Worm (Caenorhabditis elegans) whole organism, young adult: ENCODE data around the gene gpa-9.

Source experiments
- B0336.3 ChIP-seq: fragments of 200-800 bp; sonication (Bioruptor generic); IDR thresholded peaks from 2 replicates; pipeline ENCODE4 v1.3.6; 2022; ENCODE audit warnings: missing genetic modification characterization, missing compliant biosample characterization
- F57A8.1 ChIP-seq: fragments of 200-800 bp; sonication (Bioruptor generic); optimal IDR thresholded peaks from 2 replicates; lab custom pipeline; 2018; ENCODE audit warnings: mild to moderate bottlenecking, missing genetic modification characterization, moderate library complexity, missing compliant biosample characterization
- Y95B8A.8 ChIP-seq: fragments of 200-800 bp; sonication (Bioruptor generic); IDR thresholded peaks from 2 replicates; pipeline ENCODE4 v1.3.6; 2022; ENCODE audit warnings: missing genetic modification reagents, missing genetic modification characterization, missing compliant biosample characterization
- ama-1 ChIP-seq, 3 experiments: fragments of 150-350 bp in 1 of 3; sonication (generic microtip) in 2 of 3; optimal IDR thresholded peaks; 2 replicates each; lab custom pipeline; 2014 to 2018; ENCODE audit warnings: missing biosample characterization in 2 of 3, missing genetic modification characterization in 2 of 3, missing genetic modification reagents in 2 of 3
- hmg-20 ChIP-seq: fragments of 200-800 bp; sonication (Bioruptor generic); IDR thresholded peaks from 2 replicates; pipeline ENCODE4 v1.3.6; 2022; ENCODE audit warnings: missing genetic modification reagents, missing genetic modification characterization, missing compliant biosample characterization
- pha-4 ChIP-seq: fragments of 150-350 bp; sonication (generic microtip); optimal IDR thresholded peaks from 2 replicates; lab custom pipeline; 2014; ENCODE audit warnings: missing biosample characterization, missing genetic modification reagents, missing genetic modification characterization
- snpc-1.3 ChIP-seq: sonication (generic microtip); optimal IDR thresholded peaks from 2 replicates; lab custom pipeline; 2017; ENCODE audit warnings: missing genetic modification characterization, mild to moderate bottlenecking, missing compliant biosample characterization, antibody characterized with exemption, moderate library complexity, missing genotype, missing genetic modification reagents; ENCODE audit not compliant: insufficient read depth
- tlf-1 ChIP-seq: fragments of 200-800 bp; sonication (Bioruptor generic); optimal IDR thresholded peaks from 2 replicates; lab custom pipeline; 2018; ENCODE audit warnings: mild to moderate bottlenecking, missing genetic modification characterization, missing compliant biosample characterization
- unc-62 ChIP-seq: fragments of 150-350 bp; optimal IDR thresholded peaks from 2 replicates; lab custom pipeline; 2014; ENCODE audit warnings: missing biosample characterization, missing genetic modification reagents, missing genetic modification characterization

DNA sequence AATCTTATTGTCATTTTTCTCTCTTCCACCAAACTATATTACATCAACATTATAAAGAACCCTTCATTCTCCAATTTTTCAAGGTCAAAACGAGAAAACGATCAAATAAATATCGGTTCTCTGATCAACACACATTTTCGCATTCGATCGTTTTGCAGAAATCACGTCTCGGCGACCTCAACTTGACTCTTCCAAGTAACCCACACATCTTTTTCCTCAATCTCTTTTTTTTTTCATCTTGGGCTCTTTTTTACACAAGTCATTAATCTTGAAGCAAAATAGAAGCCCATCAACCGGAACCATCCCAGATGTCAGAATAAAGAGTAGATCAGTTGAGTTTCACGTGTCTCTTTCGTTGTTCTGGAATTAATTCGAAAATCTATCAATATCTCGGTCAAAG is 12.9 kb downstream of the gpa-9 start:
- no peak for TF ChIP-seq tlf-1 (GFP tag; lab: Kevin White, UChicago)
- no peak for TF ChIP-seq snpc-1.3
- no peak for TF ChIP-seq hmg-20 (GFP tag; lab: Robert Waterston, UW)
- TF ChIP-seq unc-62 (GFP tag; lab: Kevin White, UChicago): no peak
- TF ChIP-seq Y95B8A.8 (GFP tag; lab: Robert Waterston, UW): no peak
- no peak for TF ChIP-seq pha-4 (tag; lab: Kevin White, UChicago)
- no peak for TF ChIP-seq ama-1 (optimal IDR thresholded peaks at IDR 0.05; lab: Kevin White, UChicago)
- TF ChIP-seq ama-1 (GFP tag; optimal IDR thresholded peaks at IDR 0.05; lab: Kevin White, UChicago): no peak
- no peak for TF ChIP-seq F57A8.1 (GFP tag; lab: Kevin White, UChicago)
- TF ChIP-seq B0336.3 (GFP tag; lab: Robert Waterston, UW): no peak
